Fruit fly (Drosophila melanogaster) whole organism, embryonic: ENCODE measurements around the gene CG43095.

Source experiments
- CG10147 ChIP-seq: fragments of 200-800 bp; sonication (Bioruptor generic); optimal IDR thresholded peaks from 2 replicates; lab custom pipeline; 2019; ENCODE audit warnings: missing biosample characterization, mild to moderate bottlenecking, missing genetic modification characterization, moderate library complexity
- CG11398 ChIP-seq: fragments of 200-800 bp; sonication (Bioruptor generic); optimal IDR thresholded peaks from 2 replicates; lab custom pipeline; 2016; ENCODE audit warnings: missing biosample characterization, missing genetic modification characterization
- CG11695 ChIP-seq: fragments of 200-800 bp; sonication (Bioruptor generic); IDR thresholded peaks from 3 replicates; pipeline ENCODE4 v1.3.6; 2022; ENCODE audit warnings: missing biosample characterization, missing genetic modification characterization
- CG13123 ChIP-seq: fragments of 200-800 bp; sonication (Bioruptor generic); optimal IDR thresholded peaks from 2 replicates; lab custom pipeline; 2016; ENCODE audit warnings: missing biosample characterization, missing genetic modification characterization
- CG13894 ChIP-seq: fragments of 200-800 bp; sonication (Bioruptor generic); optimal IDR thresholded peaks from 3 replicates; lab custom pipeline; 2018; ENCODE audit warnings: missing biosample characterization, mild to moderate bottlenecking, missing genetic modification characterization, moderate library complexity
- CG15073 ChIP-seq: fragments of 200-800 bp; sonication (Bioruptor generic); optimal IDR thresholded peaks from 2 replicates; lab custom pipeline; 2016; ENCODE audit warnings: missing biosample characterization, missing genetic modification characterization
- CG1647 ChIP-seq: fragments of 200-800 bp; sonication (Bioruptor generic); optimal IDR thresholded peaks from 3 replicates; lab custom pipeline; 2016; ENCODE audit warnings: missing biosample characterization, missing genetic modification characterization
- CG18262 ChIP-seq: fragments of 200-800 bp; optimal IDR thresholded peaks from 3 replicates; lab custom pipeline; 2019; ENCODE audit warnings: missing biosample characterization, mild to moderate bottlenecking, missing genetic modification characterization, moderate library complexity
- CG2889 ChIP-seq: fragments of 200-800 bp; sonication (Bioruptor generic); IDR thresholded peaks from 3 replicates; pipeline ENCODE4 v1.3.6; 2022; ENCODE audit warnings: missing biosample characterization, missing genetic modification characterization
- CG34224 ChIP-seq: fragments of 200-800 bp; sonication (Bioruptor generic); IDR thresholded peaks from 3 replicates; pipeline ENCODE4 v1.3.6; 2022; ENCODE audit warnings: missing biosample characterization, missing genetic modification characterization; ENCODE audit not compliant: partially characterized antibody
- CG42726 ChIP-seq: fragments of 200-800 bp; sonication (Bioruptor generic); IDR thresholded peaks from 2 replicates; pipeline ENCODE4 v1.3.6; 2022; ENCODE audit warnings: missing biosample characterization, missing genetic modification characterization; ENCODE audit not compliant: partially characterized antibody
- CG5953 ChIP-seq: fragments of 200-800 bp; sonication (Bioruptor generic); IDR thresholded peaks from 2 replicates; pipeline ENCODE4 v1.3.6; 2022; ENCODE audit warnings: missing biosample characterization, missing genetic modification characterization
- CG6272 ChIP-seq: fragments of 200-800 bp; sonication (Bioruptor generic); IDR thresholded peaks from 2 replicates; pipeline ENCODE4 v1.3.6; 2022; ENCODE audit warnings: missing biosample characterization, missing genetic modification characterization
- CG7357 ChIP-seq: fragments of 200-800 bp; sonication (Bioruptor generic); IDR thresholded peaks from 3 replicates; pipeline ENCODE4 v1.3.6; 2022; ENCODE audit warnings: missing biosample characterization, missing genetic modification characterization
- CG8388 ChIP-seq: fragments of 200-800 bp; sonication (Bioruptor generic); optimal IDR thresholded peaks from 2 replicates; lab custom pipeline; 2019; ENCODE audit warnings: missing biosample characterization, mild to moderate bottlenecking, missing genetic modification characterization, moderate library complexity
- CG9215 ChIP-seq: fragments of 200-800 bp; sonication (Bioruptor generic); IDR thresholded peaks from 2 replicates; pipeline ENCODE4 v1.3.6; 2022; ENCODE audit warnings: missing biosample characterization, missing genetic modification characterization
- CG9437 ChIP-seq: fragments of 200-800 bp; sonication (Bioruptor generic); optimal IDR thresholded peaks from 2 replicates; lab custom pipeline; 2018; ENCODE audit warnings: missing biosample characterization, mild to moderate bottlenecking, missing genetic modification characterization
- CkIIα-i1 ChIP-seq: fragments of 200-800 bp; sonication (Bioruptor generic); IDR thresholded peaks from 2 replicates; pipeline ENCODE4 v1.3.6; 2022; ENCODE audit warnings: missing biosample characterization, missing genetic modification characterization
- Dek ChIP-seq: fragments of 200-800 bp; sonication (Bioruptor generic); optimal IDR thresholded peaks from 3 replicates; lab custom pipeline; 2019; ENCODE audit warnings: missing biosample characterization, mild to moderate bottlenecking, missing genetic modification characterization, moderate library complexity
- Dref ChIP-seq: fragments of 200-800 bp; sonication (Bioruptor generic); IDR thresholded peaks from 2 replicates; pipeline ENCODE4 v1.3.6; 2022; ENCODE audit warnings: missing biosample characterization, missing genetic modification characterization
- Hr51 ChIP-seq, 2 experiments: fragments of 200-800 bp; sonication (Bioruptor generic); optimal IDR thresholded peaks; 2 replicates in 1 of 2; 3 replicates in 1 of 2; lab custom pipeline; 2016 to 2018; ENCODE audit warnings: missing biosample characterization in 2 of 2, missing genetic modification characterization in 2 of 2, mild to moderate bottlenecking in 1 of 2, moderate library complexity in 1 of 2
- Kr ChIP-seq: fragments of 200-800 bp; sonication (Bioruptor generic); optimal IDR thresholded peaks from 2 replicates; lab custom pipeline; 2017; ENCODE audit warnings: missing biosample characterization, mild to moderate bottlenecking, missing genetic modification characterization
- MESR4 ChIP-seq: fragments of 200-800 bp; sonication (Bioruptor generic); optimal IDR thresholded peaks from 2 replicates; lab custom pipeline; 2018; ENCODE audit warnings: missing biosample characterization, mild to moderate bottlenecking, missing genetic modification characterization, moderate library complexity
- Mad ChIP-seq: fragments of 200-800 bp; sonication (Bioruptor generic); optimal IDR thresholded peaks from 2 replicates; lab custom pipeline; 2016; ENCODE audit warnings: missing biosample characterization, missing genetic modification characterization
- Oli ChIP-seq: fragments of 200-800 bp; sonication (Bioruptor generic); optimal IDR thresholded peaks from 2 replicates; lab custom pipeline; 2018; ENCODE audit warnings: missing biosample characterization, mild to moderate bottlenecking, missing genetic modification characterization, moderate library complexity
- Sin3A ChIP-seq: fragments of >200 bp; optimal IDR thresholded peaks from 2 replicates; lab custom pipeline; 2018
- Sox102F ChIP-seq: fragments of 200-800 bp; sonication (Bioruptor generic); optimal IDR thresholded peaks from 2 replicates; lab custom pipeline; 2018; ENCODE audit warnings: missing biosample characterization, mild to moderate bottlenecking, missing genetic modification characterization, moderate library complexity
- ato ChIP-seq: fragments of 200-800 bp; sonication (Bioruptor generic); IDR thresholded peaks from 2 replicates; pipeline ENCODE4 v1.3.6; 2022; ENCODE audit warnings: missing biosample characterization, missing genetic modification characterization; ENCODE audit not compliant: partially characterized antibody
- az2 ChIP-seq: fragments of 200-800 bp; sonication (Bioruptor generic); optimal IDR thresholded peaks from 3 replicates; lab custom pipeline; 2016; ENCODE audit warnings: missing biosample characterization, missing genetic modification characterization
- btn ChIP-seq: fragments of 200-800 bp; sonication (Bioruptor generic); optimal IDR thresholded peaks from 2 replicates; lab custom pipeline; 2016; ENCODE audit warnings: missing biosample characterization, missing genetic modification characterization
- cad ChIP-seq: fragments of >200 bp; optimal IDR thresholded peaks from 2 replicates; lab custom pipeline; 2017; ENCODE audit warnings: missing biosample characterization, missing genetic modification characterization
- cato ChIP-seq: fragments of 200-800 bp; sonication (Bioruptor generic); optimal IDR thresholded peaks from 2 replicates; lab custom pipeline; 2016; ENCODE audit warnings: missing biosample characterization, missing genetic modification characterization, borderline replicate concordance
- ci ChIP-seq: fragments of 200-800 bp; sonication (Bioruptor generic); IDR thresholded peaks from 3 replicates; pipeline ENCODE4 v1.3.6; 2022; ENCODE audit warnings: missing biosample characterization, missing genetic modification characterization
- crc ChIP-seq: fragments of 200-800 bp; sonication (Bioruptor generic); optimal IDR thresholded peaks from 2 replicates; lab custom pipeline; 2016; ENCODE audit warnings: missing biosample characterization, missing genetic modification characterization
- cwo ChIP-seq: fragments of 200-800 bp; sonication (Bioruptor generic); optimal IDR thresholded peaks from 3 replicates; lab custom pipeline; 2017; ENCODE audit warnings: missing biosample characterization, missing genetic modification characterization, mild to moderate bottlenecking, moderate library complexity, missing genetic modification reagents
- gce ChIP-seq: fragments of 200-800 bp; sonication (Bioruptor generic); IDR thresholded peaks from 3 replicates; pipeline ENCODE4 v1.3.6; 2022; ENCODE audit warnings: missing biosample characterization, missing genetic modification characterization
- gro ChIP-seq: fragments of 200-800 bp; sonication (Bioruptor generic); optimal IDR thresholded peaks from 2 replicates; lab custom pipeline; 2016; ENCODE audit warnings: missing biosample characterization, missing genetic modification characterization
- ham ChIP-seq: fragments of 200-800 bp; sonication (Bioruptor generic); IDR thresholded peaks from 2 replicates; pipeline ENCODE4 v1.3.6; 2022; ENCODE audit warnings: missing biosample characterization, missing genetic modification characterization
- lmd ChIP-seq: fragments of 200-800 bp; sonication (Bioruptor generic); IDR thresholded peaks from 2 replicates; pipeline ENCODE4 v1.3.6; 2022; ENCODE audit warnings: missing biosample characterization, missing genetic modification characterization
- pb ChIP-seq: fragments of 200-800 bp; sonication (Bioruptor generic); optimal IDR thresholded peaks from 3 replicates; lab custom pipeline; 2016; ENCODE audit warnings: missing biosample characterization, missing genetic modification characterization
- pho ChIP-seq: fragments of 200-800 bp; sonication (Bioruptor generic); optimal IDR thresholded peaks from 2 replicates; lab custom pipeline; 2016; ENCODE audit warnings: missing biosample characterization, missing genetic modification characterization
- phol ChIP-seq: fragments of 200-800 bp; sonication (Bioruptor generic); optimal IDR thresholded peaks from 3 replicates; lab custom pipeline; 2018; ENCODE audit warnings: missing biosample characterization, mild to moderate bottlenecking, missing genetic modification characterization, moderate library complexity
- repo ChIP-seq: fragments of 200-800 bp; sonication (Bioruptor generic); optimal IDR thresholded peaks from 2 replicates; lab custom pipeline; 2016; ENCODE audit warnings: missing biosample characterization, missing genetic modification characterization
- sim ChIP-seq: fragments of 200-800 bp; sonication (Bioruptor generic); IDR thresholded peaks from 2 replicates; pipeline ENCODE4 v1.3.6; 2022; ENCODE audit warnings: missing biosample characterization, missing genetic modification characterization
- sima ChIP-seq: fragments of 200-800 bp; sonication (Bioruptor generic); optimal IDR thresholded peaks from 2 replicates; lab custom pipeline; 2016; ENCODE audit warnings: missing biosample characterization, missing genetic modification characterization
- sna ChIP-seq: fragments of 200-800 bp; sonication (Bioruptor generic); IDR thresholded peaks from 2 replicates; pipeline ENCODE4 v1.3.6; 2022; ENCODE audit warnings: missing biosample characterization, missing genetic modification characterization; ENCODE audit not compliant: partially characterized antibody
- trem ChIP-seq: fragments of 200-800 bp; optimal IDR thresholded peaks from 3 replicates; lab custom pipeline; 2019; ENCODE audit warnings: missing biosample characterization, mild to moderate bottlenecking, missing genetic modification characterization, moderate library complexity
- tup ChIP-seq: fragments of 200-800 bp; sonication (Bioruptor generic); optimal IDR thresholded peaks from 2 replicates; lab custom pipeline; 2016; ENCODE audit warnings: missing biosample characterization, mild to moderate bottlenecking, missing genetic modification characterization, moderate library complexity
- yki ChIP-seq: fragments of >200 bp; optimal IDR thresholded peaks from 3 replicates; lab custom pipeline; 2018
- zen2 ChIP-seq: fragments of 200-800 bp; sonication (Bioruptor generic); IDR thresholded peaks from 3 replicates; pipeline ENCODE4 v1.3.6; 2022; ENCODE audit warnings: missing biosample characterization, missing genetic modification characterization; ENCODE audit not compliant: partially characterized antibody

CG43095 gene

DNA sequence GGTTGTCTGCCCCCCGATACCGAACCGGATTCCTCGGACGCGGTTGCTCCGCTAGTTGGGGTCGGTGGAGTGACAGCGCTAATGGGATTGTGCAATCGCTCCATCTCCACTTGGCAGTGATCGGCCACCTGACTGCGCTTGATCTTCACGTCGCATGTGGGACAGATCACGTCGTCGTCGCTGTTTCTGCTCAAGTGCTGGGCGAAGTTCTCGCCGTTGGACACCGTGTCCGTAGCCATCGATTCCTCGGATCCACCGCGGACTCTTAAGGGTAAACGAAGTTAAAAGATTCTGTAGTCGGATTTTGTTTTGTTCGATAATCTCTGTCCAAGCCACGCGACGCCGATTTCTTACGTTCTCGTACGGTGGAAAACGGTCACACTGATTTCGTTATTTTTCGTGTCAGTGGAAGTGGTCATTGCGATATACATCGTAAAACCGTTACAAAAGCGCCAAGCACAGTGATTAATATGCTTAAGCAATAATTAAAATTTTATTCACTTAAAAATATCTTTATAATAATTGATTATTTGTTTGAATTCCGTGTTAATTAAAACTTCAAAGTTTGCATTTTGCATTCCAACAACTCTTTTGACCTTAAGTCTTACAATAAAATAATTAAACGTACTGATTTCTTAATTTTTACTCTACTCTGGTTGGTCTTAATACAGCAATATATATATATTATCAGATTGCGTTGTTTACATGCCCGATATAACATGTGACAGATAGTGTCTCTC lies 45.4 kb downstream of the CG43095 start, which contains the start of gene RNF220 (continued):
- peak; percentile 24; the same call in 1 of the 2 replicates for TF ChIP-seq CG6272 (GFP tag; lab: Robert Waterston, UW)
- no peak for TF ChIP-seq sima (GFP tag; lab: Kevin White, UChicago)
- peak; percentile 21 for TF ChIP-seq az2 (GFP tag; lab: Kevin White, UChicago)
- peak; percentile 68 for TF ChIP-seq CG42726 (GFP tag; lab: Robert Waterston, UW)
- TF ChIP-seq CG13123 = no peak
- no peak for TF ChIP-seq Oli
- TF ChIP-seq CG7357 = no peak
- TF ChIP-seq crc (GFP tag; lab: Kevin White, UChicago) = no peak
- TF ChIP-seq trem (tag; lab: Kevin White, UChicago) = peak; percentile 8
- no peak for TF ChIP-seq CG2889 (GFP tag; lab: Robert Waterston, UW)
- no peak for TF ChIP-seq ham (GFP tag; lab: Robert Waterston, UW)
- peak in 1 of 2 experiments; percentile 31 for TF ChIP-seq Hr51 (GFP tag; optimal IDR thresholded peaks at IDR 0.05; lab: Kevin White, UChicago)
- TF ChIP-seq MESR4 (GFP tag; lab: Kevin White, UChicago) = peak; percentile 76
- 0 out of 2 replicates have a peak, but pooled peaks have one; percentile 23 for TF ChIP-seq CG9215 (GFP tag; lab: Robert Waterston, UW)
- peak; percentile 47 for TF ChIP-seq ato (GFP tag; lab: Robert Waterston, UW)
- peak; percentile 54; the same call in 1 of the 3 replicates for TF ChIP-seq CG34224 (GFP tag; lab: Robert Waterston, UW)
- TF ChIP-seq btn (GFP tag; lab: Kevin White, UChicago) = no peak
- peak; percentile 30 for TF ChIP-seq CG18262 (tag; lab: Kevin White, UChicago)
- peak; percentile 60 for TF ChIP-seq zen2 (GFP tag; lab: Robert Waterston, UW)
- no peak for TF ChIP-seq pho
- TF ChIP-seq CG8388 = no peak
- no peak for TF ChIP-seq Kr (GFP tag; lab: Kevin White, UChicago)
- no peak for TF ChIP-seq CG13894
- TF ChIP-seq Dref (GFP tag; lab: Robert Waterston, UW) = peak; percentile 59
- no peak for TF ChIP-seq tup (GFP tag; lab: Kevin White, UChicago)
- TF ChIP-seq Sin3A (lab: Kevin White, UChicago) = peak; percentile 31
- TF ChIP-seq yki = no peak
- TF ChIP-seq Dek (tag; lab: Kevin White, UChicago) = peak; percentile 40
- TF ChIP-seq cwo (GFP tag; lab: Kevin White, UChicago) = no peak
- TF ChIP-seq Mad (GFP tag; lab: Kevin White, UChicago) = no peak
- peak; percentile 5 for TF ChIP-seq Sox102F (GFP tag; lab: Kevin White, UChicago)
- peak; percentile 97 for TF ChIP-seq CG9437 (GFP tag; lab: Kevin White, UChicago)
- TF ChIP-seq pb (GFP tag; lab: Kevin White, UChicago) = no peak
- no peak for TF ChIP-seq CG11695 (GFP tag; lab: Robert Waterston, UW)
- TF ChIP-seq cad (GFP tag; lab: Kevin White, UChicago) = no peak
- no peak for TF ChIP-seq gro (GFP tag; lab: Kevin White, UChicago)
- TF ChIP-seq sim = no peak
- TF ChIP-seq CG1647 (GFP tag; lab: Kevin White, UChicago) = no peak
- TF ChIP-seq CG11398 (GFP tag; lab: Kevin White, UChicago) = no peak
- peak; percentile 46 for TF ChIP-seq phol (tag; lab: Kevin White, UChicago)
- no peak for TF ChIP-seq cato (GFP tag; lab: Kevin White, UChicago)
- no peak; the same call in 1 of the 2 replicates for TF ChIP-seq sna
- TF ChIP-seq lmd = no peak
- no peak for TF ChIP-seq CG5953 (GFP tag; lab: Robert Waterston, UW)
- no peak for TF ChIP-seq repo (GFP tag; lab: Kevin White, UChicago)
- no peak for TF ChIP-seq CkIIα-i1 (GFP tag; lab: Robert Waterston, UW)
- 0 out of 3 replicates have a peak, but pooled peaks have one; percentile 9 for TF ChIP-seq ci (GFP tag; lab: Robert Waterston, UW)
- no peak for TF ChIP-seq gce (GFP tag; lab: Robert Waterston, UW)
- no peak for TF ChIP-seq CG10147
- TF ChIP-seq CG15073 (GFP tag; lab: Kevin White, UChicago) = no peak
